Fruit fly (Drosophila melanogaster) whole organism, embryonic: ENCODE results near the gene Scamp.

Source experiments
- Atf-2 ChIP-seq: fragments of 200-800 bp; sonication (Bioruptor generic); optimal IDR thresholded peaks from 2 replicates; lab custom pipeline; 2016; ENCODE audit warnings: missing biosample characterization, missing genetic modification characterization
- Blimp-1 ChIP-seq: fragments of 200-800 bp; sonication (Bioruptor generic); optimal IDR thresholded peaks from 3 replicates; lab custom pipeline; 2018; ENCODE audit warnings: missing biosample characterization, missing genetic modification characterization, mild to moderate bottlenecking, moderate library complexity, missing genetic modification reagents
- CG10147 ChIP-seq: fragments of 200-800 bp; sonication (Bioruptor generic); optimal IDR thresholded peaks from 2 replicates; lab custom pipeline; 2019; ENCODE audit warnings: missing biosample characterization, mild to moderate bottlenecking, missing genetic modification characterization, moderate library complexity
- CG11723 ChIP-seq: fragments of 200-800 bp; sonication (Bioruptor generic); optimal IDR thresholded peaks from 2 replicates; lab custom pipeline; 2017; ENCODE audit warnings: missing biosample characterization, mild to moderate bottlenecking, missing genetic modification characterization
- CG1233 ChIP-seq: fragments of 200-800 bp; sonication (Bioruptor generic); optimal IDR thresholded peaks from 4 replicates; lab custom pipeline; 2018; ENCODE audit warnings: missing biosample characterization, mild to moderate bottlenecking, missing genetic modification characterization
- CG12942 ChIP-seq: fragments of 200-800 bp; sonication (Bioruptor generic); optimal IDR thresholded peaks from 3 replicates; lab custom pipeline; 2016; ENCODE audit warnings: missing biosample characterization, missing genetic modification characterization
- CG14014 ChIP-seq: fragments of 200-800 bp; sonication (Bioruptor generic); IDR thresholded peaks from 2 replicates; pipeline ENCODE4 v1.3.6; 2022; ENCODE audit warnings: missing biosample characterization, missing genetic modification characterization
- CG16779 ChIP-seq: fragments of 200-800 bp; sonication (Bioruptor generic); IDR thresholded peaks from 2 replicates; pipeline ENCODE4 v1.3.6; 2022; ENCODE audit warnings: missing biosample characterization, missing genetic modification characterization
- CG5245 ChIP-seq: fragments of 200-800 bp; sonication (Bioruptor generic); optimal IDR thresholded peaks from 3 replicates; lab custom pipeline; 2016; ENCODE audit warnings: missing biosample characterization, missing genetic modification characterization
- CG6175 ChIP-seq: fragments of 200-800 bp; sonication (Bioruptor generic); IDR thresholded peaks from 3 replicates; pipeline ENCODE4 v1.3.6; 2022; ENCODE audit warnings: missing biosample characterization, missing genetic modification characterization
- CG6791 ChIP-seq: fragments of 200-800 bp; sonication (Bioruptor generic); IDR thresholded peaks from 3 replicates; pipeline ENCODE4 v1.3.6; 2022; ENCODE audit warnings: missing biosample characterization, missing genetic modification characterization; ENCODE audit not compliant: partially characterized antibody
- CG6813 ChIP-seq: fragments of 200-800 bp; sonication (Bioruptor generic); optimal IDR thresholded peaks from 2 replicates; lab custom pipeline; 2017; ENCODE audit warnings: missing biosample characterization, missing genetic modification characterization, mild to moderate bottlenecking, moderate library complexity, missing genetic modification reagents
- CG7372 ChIP-seq: fragments of 200-800 bp; sonication (Bioruptor generic); IDR thresholded peaks from 2 replicates; pipeline ENCODE4 v1.3.6; 2022; ENCODE audit warnings: missing biosample characterization, missing genetic modification characterization
- CG8089 ChIP-seq: fragments of 200-800 bp; sonication (Bioruptor generic); optimal IDR thresholded peaks from 3 replicates; lab custom pipeline; 2016; ENCODE audit warnings: missing biosample characterization, missing genetic modification characterization
- CG8359 ChIP-seq: fragments of 200-800 bp; sonication (Bioruptor generic); optimal IDR thresholded peaks from 2 replicates; lab custom pipeline; 2017; ENCODE audit warnings: missing biosample characterization, mild to moderate bottlenecking, missing genetic modification characterization, borderline replicate concordance
- CG8765 ChIP-seq: fragments of 200-800 bp; sonication (Bioruptor generic); IDR thresholded peaks from 2 replicates; pipeline ENCODE4 v1.3.6; 2022; ENCODE audit warnings: missing biosample characterization, missing genetic modification characterization
- CHES-1-like ChIP-seq: fragments of 200-800 bp; sonication (Bioruptor generic); optimal IDR thresholded peaks from 2 replicates; lab custom pipeline; 2016; ENCODE audit warnings: missing biosample characterization, missing genetic modification characterization
- Dbx ChIP-seq: fragments of 200-800 bp; sonication (Bioruptor generic); IDR thresholded peaks from 3 replicates; pipeline ENCODE4 v1.3.6; 2022; ENCODE audit warnings: missing biosample characterization, missing genetic modification characterization
- Dek ChIP-seq: fragments of 200-800 bp; sonication (Bioruptor generic); optimal IDR thresholded peaks from 3 replicates; lab custom pipeline; 2019; ENCODE audit warnings: missing biosample characterization, mild to moderate bottlenecking, missing genetic modification characterization, moderate library complexity
- E2f1 ChIP-seq: fragments of 200-800 bp; sonication (Bioruptor generic); IDR thresholded peaks from 2 replicates; pipeline ENCODE4 v1.3.6; 2022; ENCODE audit warnings: missing biosample characterization, missing genetic modification characterization
- Fer2 ChIP-seq: fragments of 200-800 bp; sonication (Bioruptor generic); optimal IDR thresholded peaks from 2 replicates; lab custom pipeline; 2018; ENCODE audit warnings: missing biosample characterization, mild to moderate bottlenecking, missing genetic modification characterization, moderate library complexity
- Gug ChIP-seq: fragments of 200-800 bp; sonication (Bioruptor generic); IDR thresholded peaks from 4 replicates; pipeline ENCODE4 v1.3.6; 2022; ENCODE audit warnings: missing biosample characterization, missing genetic modification characterization
- H2.0 ChIP-seq: fragments of 200-800 bp; sonication (Bioruptor generic); IDR thresholded peaks from 2 replicates; pipeline ENCODE4 v1.3.6; 2022; ENCODE audit warnings: missing biosample characterization, missing genetic modification characterization
- HLH54F ChIP-seq: fragments of 200-800 bp; sonication (Bioruptor generic); optimal IDR thresholded peaks from 3 replicates; lab custom pipeline; 2016; ENCODE audit warnings: missing biosample characterization, missing genetic modification characterization
- HmgZ ChIP-seq: fragments of 200-800 bp; sonication (Bioruptor generic); optimal IDR thresholded peaks from 2 replicates; lab custom pipeline; 2018; ENCODE audit warnings: missing biosample characterization, mild to moderate bottlenecking, missing genetic modification characterization
- Hr51 ChIP-seq, 2 experiments: fragments of 200-800 bp; sonication (Bioruptor generic); optimal IDR thresholded peaks; 2 replicates in 1 of 2; 3 replicates in 1 of 2; lab custom pipeline; 2016 to 2018; ENCODE audit warnings: missing biosample characterization in 2 of 2, missing genetic modification characterization in 2 of 2, mild to moderate bottlenecking in 1 of 2, moderate library complexity in 1 of 2
- Mes4 ChIP-seq: fragments of 200-800 bp; sonication (Bioruptor generic); optimal IDR thresholded peaks from 2 replicates; lab custom pipeline; 2016; ENCODE audit warnings: missing biosample characterization, missing genetic modification characterization
- Myb ChIP-seq: fragments of 200-800 bp; sonication (Bioruptor generic); optimal IDR thresholded peaks from 2 replicates; lab custom pipeline; 2016; ENCODE audit warnings: missing biosample characterization, missing genetic modification characterization
- NC2β ChIP-seq: fragments of 200-800 bp; sonication (Bioruptor generic); optimal IDR thresholded peaks from 2 replicates; lab custom pipeline; 2016; ENCODE audit warnings: missing biosample characterization, missing genetic modification characterization
- NFAT ChIP-seq: fragments of 200-800 bp; sonication (Bioruptor generic); IDR thresholded peaks from 2 replicates; pipeline ENCODE4 v1.3.6; 2022; ENCODE audit warnings: missing biosample characterization, missing genetic modification characterization
- Opbp ChIP-seq: fragments of 200-800 bp; sonication (Bioruptor generic); IDR thresholded peaks from 3 replicates; pipeline ENCODE4 v1.3.6; 2022; ENCODE audit warnings: missing biosample characterization, missing genetic modification characterization; ENCODE audit not compliant: partially characterized antibody
- PHDP ChIP-seq: fragments of 200-800 bp; sonication (Bioruptor generic); optimal IDR thresholded peaks from 3 replicates; lab custom pipeline; 2018; ENCODE audit warnings: missing biosample characterization, mild to moderate bottlenecking, missing genetic modification characterization, moderate library complexity
- Spps ChIP-seq: fragments of 200-800 bp; sonication (Bioruptor generic); optimal IDR thresholded peaks from 2 replicates; lab custom pipeline; 2018; ENCODE audit warnings: missing biosample characterization, mild to moderate bottlenecking, missing genetic modification characterization
- Xrp1 ChIP-seq: fragments of 200-800 bp; sonication (Bioruptor generic); IDR thresholded peaks from 2 replicates; pipeline ENCODE4 v1.3.6; 2022; ENCODE audit warnings: missing biosample characterization, missing genetic modification characterization
- ase ChIP-seq: fragments of 200-800 bp; sonication (Bioruptor generic); IDR thresholded peaks from 3 replicates; pipeline ENCODE4 v1.3.6; 2022; ENCODE audit warnings: missing biosample characterization, missing genetic modification characterization
- br ChIP-seq: fragments of >200 bp; optimal IDR thresholded peaks from 2 replicates; lab custom pipeline; 2017
- caup ChIP-seq: fragments of 200-800 bp; sonication (Bioruptor generic); optimal IDR thresholded peaks from 3 replicates; lab custom pipeline; 2017; ENCODE audit warnings: missing biosample characterization, mild to moderate bottlenecking, missing genetic modification characterization, moderate library complexity; ENCODE audit not compliant: severe bottlenecking
- ci ChIP-seq: fragments of 200-800 bp; sonication (Bioruptor generic); IDR thresholded peaks from 3 replicates; pipeline ENCODE4 v1.3.6; 2022; ENCODE audit warnings: missing biosample characterization, missing genetic modification characterization
- danr ChIP-seq: fragments of 200-800 bp; sonication (Bioruptor generic); IDR thresholded peaks from 2 replicates; pipeline ENCODE4 v1.3.6; 2022; ENCODE audit warnings: missing biosample characterization, missing genetic modification characterization
- dpn ChIP-seq, 2 experiments: fragments of 200-800 bp; sonication (Bioruptor generic); optimal IDR thresholded peaks; 3 replicates each; lab custom pipeline; 2016; ENCODE audit warnings: missing biosample characterization in 2 of 2, missing genetic modification characterization in 2 of 2
- fd3F ChIP-seq: fragments of 200-800 bp; sonication (Bioruptor generic); optimal IDR thresholded peaks from 2 replicates; lab custom pipeline; 2018; ENCODE audit warnings: missing biosample characterization, mild to moderate bottlenecking, missing genetic modification characterization, moderate library complexity
- fd96Cb ChIP-seq: fragments of 200-800 bp; sonication (Bioruptor generic); optimal IDR thresholded peaks from 2 replicates; lab custom pipeline; 2018; ENCODE audit warnings: missing biosample characterization, mild to moderate bottlenecking, missing genetic modification characterization, moderate library complexity
- gem ChIP-seq: fragments of 200-800 bp; sonication (Bioruptor generic); optimal IDR thresholded peaks from 2 replicates; lab custom pipeline; 2019; ENCODE audit warnings: missing biosample characterization, mild to moderate bottlenecking, missing genetic modification characterization, moderate library complexity
- grau ChIP-seq: fragments of 200-800 bp; optimal IDR thresholded peaks from 3 replicates; lab custom pipeline; 2019; ENCODE audit warnings: missing biosample characterization, mild to moderate bottlenecking, missing genetic modification characterization, moderate library complexity
- gt ChIP-seq: fragments of 200-800 bp; sonication (Bioruptor generic); IDR thresholded peaks from 2 replicates; pipeline ENCODE4 v1.3.6; 2022; ENCODE audit warnings: missing biosample characterization, missing genetic modification characterization
- org-1 ChIP-seq: fragments of 200-800 bp; sonication (Bioruptor generic); optimal IDR thresholded peaks from 2 replicates; lab custom pipeline; 2017; ENCODE audit warnings: missing biosample characterization, missing genetic modification characterization
- pzg ChIP-seq: fragments of 200-800 bp; sonication (Bioruptor generic); optimal IDR thresholded peaks from 3 replicates; lab custom pipeline; 2018; ENCODE audit warnings: missing biosample characterization, mild to moderate bottlenecking, missing genetic modification characterization, moderate library complexity
- sens ChIP-seq: fragments of 200-800 bp; sonication (Bioruptor generic); peaks from one replicate; lab custom pipeline; 2016; ENCODE audit warnings: missing biosample characterization, missing genetic modification characterization
- sr ChIP-seq: fragments of 200-800 bp; sonication (Bioruptor generic); IDR thresholded peaks from 3 replicates; pipeline ENCODE4 v1.3.6; 2022; ENCODE audit warnings: missing biosample characterization, missing genetic modification characterization
- stwl ChIP-seq: fragments of 200-800 bp; sonication (Bioruptor generic); optimal IDR thresholded peaks from 3 replicates; lab custom pipeline; 2018; ENCODE audit warnings: missing biosample characterization, mild to moderate bottlenecking, missing genetic modification characterization, moderate library complexity
- ttk ChIP-seq: fragments of 200-800 bp; sonication (Bioruptor generic); IDR thresholded peaks from 2 replicates; pipeline ENCODE4 v2.1.2; 2022; ENCODE audit warnings: missing biosample characterization, missing genetic modification characterization
- twi ChIP-seq: fragments of 200-800 bp; optimal IDR thresholded peaks from 2 replicates; lab custom pipeline; 2019; ENCODE audit warnings: missing biosample characterization, mild to moderate bottlenecking, missing genetic modification characterization, moderate library complexity

Gene Scamp

DNA sequence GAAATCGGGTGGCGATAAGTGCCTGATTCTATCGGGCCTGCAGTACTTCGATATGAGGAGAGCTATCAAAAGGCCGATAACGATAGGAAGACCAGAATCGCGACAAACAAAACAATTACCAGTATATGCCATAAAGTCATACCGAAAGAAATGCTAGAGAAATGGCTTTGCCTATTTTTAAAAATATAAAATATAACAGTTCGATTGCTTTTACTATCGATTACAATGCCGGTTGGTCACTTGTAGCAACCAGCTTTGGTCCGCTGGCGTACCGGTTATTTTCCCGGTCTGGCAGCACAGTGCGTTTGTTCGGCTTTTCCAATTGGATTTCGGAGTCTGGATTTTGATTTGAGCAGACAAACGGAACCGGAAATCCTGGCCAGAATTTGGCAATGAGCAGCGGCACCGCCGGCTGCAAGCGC is 12.8 kb upstream of the Scamp start, which contains the start of the genes shtd, CG6294 and CG6299 (continued):
- no peak for TF ChIP-seq fd3F
- TF ChIP-seq CG8089 = no peak
- TF ChIP-seq dpn (GFP tag; optimal IDR thresholded peaks at IDR 0.05; lab: Kevin White, UChicago) = peak; percentile 19 to 29
- TF ChIP-seq NFAT (GFP tag; lab: Robert Waterston, UW) = no peak
- TF ChIP-seq br = no peak
- no peak for TF ChIP-seq ttk
- no peak for TF ChIP-seq CG10147 (GFP tag; lab: Kevin White, UChicago)
- TF ChIP-seq Fer2 (tag; lab: Kevin White, UChicago) = no peak
- TF ChIP-seq pzg (GFP tag; lab: Kevin White, UChicago) = peak; percentile 87
- no peak for TF ChIP-seq Dek (tag; lab: Kevin White, UChicago)
- no peak for TF ChIP-seq CG11723 (GFP tag; lab: Kevin White, UChicago)
- TF ChIP-seq CG8765 = no peak
- TF ChIP-seq PHDP (tag; lab: Kevin White, UChicago) = no peak
- peak; percentile 14 for TF ChIP-seq twi (tag; lab: Kevin White, UChicago)
- no peak for TF ChIP-seq CG14014 (GFP tag; lab: Robert Waterston, UW)
- TF ChIP-seq ci (GFP tag; lab: Robert Waterston, UW) = no peak
- TF ChIP-seq fd96Cb (tag; lab: Kevin White, UChicago) = no peak
- no peak for TF ChIP-seq danr (GFP tag; lab: Robert Waterston, UW)
- TF ChIP-seq CG1233 (GFP tag; lab: Kevin White, UChicago) = no peak
- TF ChIP-seq Spps (tag; lab: Kevin White, UChicago) = no peak
- TF ChIP-seq Hr51 (GFP tag; optimal IDR thresholded peaks at IDR 0.05; lab: Kevin White, UChicago) = no peak
- TF ChIP-seq HLH54F (GFP tag; lab: Kevin White, UChicago) = peak; percentile 6
- TF ChIP-seq gt (GFP tag; lab: Robert Waterston, UW) = no peak
- no peak for TF ChIP-seq org-1 (GFP tag; lab: Kevin White, UChicago)
- 0 out of 3 replicates have a peak, but pooled peaks have one; percentile 13 for TF ChIP-seq Dbx (GFP tag; lab: Robert Waterston, UW)
- TF ChIP-seq Mes4 (GFP tag; lab: Kevin White, UChicago) = no peak
- TF ChIP-seq grau (tag; lab: Kevin White, UChicago) = no peak
- no peak for TF ChIP-seq CG12942 (GFP tag; lab: Kevin White, UChicago)
- no peak for TF ChIP-seq ase (GFP tag; lab: Robert Waterston, UW)
- no peak for TF ChIP-seq gem (tag; lab: Kevin White, UChicago)
- no peak; the same call in 3 of the 4 replicates for TF ChIP-seq Gug
- TF ChIP-seq Atf-2 = no peak
- TF ChIP-seq CG5245 = no peak
- TF ChIP-seq sr (GFP tag; lab: Robert Waterston, UW) = no peak
- peak; percentile 53 for TF ChIP-seq HmgZ (tag; lab: Kevin White, UChicago)
- no peak for TF ChIP-seq CHES-1-like
- TF ChIP-seq sens = peak; percentile 84
- no peak for TF ChIP-seq CG7372 (GFP tag; lab: Robert Waterston, UW)
- TF ChIP-seq CG6791 (GFP tag; lab: Robert Waterston, UW) = peak; percentile 97
- TF ChIP-seq CG6175 (GFP tag; lab: Robert Waterston, UW) = no peak
- TF ChIP-seq CG8359 (GFP tag; lab: Kevin White, UChicago) = no peak
- TF ChIP-seq stwl = peak; percentile 76
- TF ChIP-seq Myb (GFP tag; lab: Kevin White, UChicago) = peak; percentile 76
- TF ChIP-seq caup = no peak
- no peak for TF ChIP-seq CG16779
- peak; percentile 88 for TF ChIP-seq Opbp
- TF ChIP-seq E2f1 (GFP tag; lab: Robert Waterston, UW) = no peak
- no peak for TF ChIP-seq Blimp-1 (GFP tag; lab: Kevin White, UChicago)
- TF ChIP-seq NC2β (GFP tag; lab: Kevin White, UChicago) = no peak
- TF ChIP-seq H2.0 = no peak
- no peak for TF ChIP-seq Xrp1 (GFP tag; lab: Robert Waterston, UW)
- no peak for TF ChIP-seq CG6813 (GFP tag; lab: Kevin White, UChicago)
